Worm (Caenorhabditis elegans): ENCODE data around the gene imp-3.

imp-3 gene

DNA sequence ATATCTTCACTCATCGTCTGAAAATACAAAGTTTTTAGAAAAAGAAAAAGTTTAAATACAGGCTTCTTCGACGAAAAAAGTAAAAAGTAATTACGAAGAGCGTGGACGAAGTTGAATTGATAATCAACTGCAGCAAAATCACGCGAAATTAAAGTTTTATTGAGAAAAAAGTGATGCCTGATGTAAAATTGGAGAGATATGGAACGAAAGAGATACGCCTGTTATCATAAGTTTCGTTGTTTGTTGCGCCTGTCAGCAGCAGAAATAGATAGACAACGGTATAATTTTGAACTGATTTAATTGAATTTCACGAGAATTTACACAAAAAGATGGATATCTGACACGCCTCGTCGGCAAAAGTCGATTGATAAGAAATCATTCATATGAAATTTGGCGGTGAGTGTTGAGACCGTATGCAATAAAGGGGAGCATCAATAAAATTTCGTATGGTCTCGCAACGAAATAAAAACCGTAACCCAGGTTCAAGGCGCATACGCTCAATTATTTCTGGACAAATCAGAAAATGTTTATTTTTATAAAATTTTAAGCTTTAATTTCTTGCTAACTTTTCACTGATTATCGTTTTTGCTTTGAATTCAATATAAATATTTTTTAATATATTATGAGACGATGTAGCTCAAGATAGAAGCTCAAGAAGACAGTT is 40.0 kb upstream of the imp-3 start, which contains the start of gene C06A6.4 (continued):
- TF ChIP-seq K11D2.4 (GFP tag; IDR thresholded peaks at IDR 0.05): no peak
- peak; percentile 42; the same call in 1 of the 2 replicates for TF ChIP-seq pbrm-1 (GFP tag; IDR thresholded peaks at IDR 0.05)
- TF ChIP-seq nhr-90 (tag; optimal IDR thresholded peaks at IDR 0.05): no peak
- no peak for TF ChIP-seq die-1 (tag; optimal IDR thresholded peaks at IDR 0.05)
- peak; percentile 7 for TF ChIP-seq snpc-1.1 (tag; optimal IDR thresholded peaks at IDR 0.05; ENCODE audit: insufficient read depth)
- no peak for TF ChIP-seq egl-18 (GFP tag; IDR thresholded peaks at IDR 0.05)
- TF ChIP-seq dpl-1 (GFP tag; optimal IDR thresholded peaks at IDR 0.05): peak; percentile 45
- peak; percentile 79; the same call in 1 of the 2 replicates for TF ChIP-seq madf-8 (GFP tag; conservative IDR thresholded peaks at IDR 0.05)
- no peak for TF ChIP-seq F10E7.11 (tag; optimal IDR thresholded peaks at IDR 0.05)
- TF ChIP-seq madf-6 (GFP tag; IDR thresholded peaks at IDR 0.05): peak; percentile 92
- no peak for TF ChIP-seq lin-35 (GFP tag; optimal IDR thresholded peaks at IDR 0.05)
- no peak for TF ChIP-seq ceh-27 (GFP tag; optimal IDR thresholded peaks at IDR 0.05)
- no peak for TF ChIP-seq mel-28 (tag; optimal IDR thresholded peaks at IDR 0.05; ENCODE audit: borderline replicate concordance)
- TF ChIP-seq lin-54 (GFP tag; optimal IDR thresholded peaks at IDR 0.05): peak; percentile 22
- peak; percentile 80 for TF ChIP-seq efl-1 (GFP tag; optimal IDR thresholded peaks at IDR 0.05)
- peak; percentile 52 for TF ChIP-seq F49E8.2 (tag; optimal IDR thresholded peaks at IDR 0.05; ENCODE audit: insufficient read depth)
- peak; percentile 6 for TF ChIP-seq him-1 (tag; optimal IDR thresholded peaks at IDR 0.05)
- TF ChIP-seq ceh-91 (GFP tag; IDR thresholded peaks at IDR 0.05): peak; percentile 64
- no peak for TF ChIP-seq fkh-3 (tag; optimal IDR thresholded peaks at IDR 0.05)
- no peak for TF ChIP-seq snpc-4 (GFP tag; optimal IDR thresholded peaks at IDR 0.05)
- TF ChIP-seq snpc-4 (tag; optimal IDR thresholded peaks at IDR 0.05): peak in 2 of 4 experiments; percentile 10 to 36

DNA sequence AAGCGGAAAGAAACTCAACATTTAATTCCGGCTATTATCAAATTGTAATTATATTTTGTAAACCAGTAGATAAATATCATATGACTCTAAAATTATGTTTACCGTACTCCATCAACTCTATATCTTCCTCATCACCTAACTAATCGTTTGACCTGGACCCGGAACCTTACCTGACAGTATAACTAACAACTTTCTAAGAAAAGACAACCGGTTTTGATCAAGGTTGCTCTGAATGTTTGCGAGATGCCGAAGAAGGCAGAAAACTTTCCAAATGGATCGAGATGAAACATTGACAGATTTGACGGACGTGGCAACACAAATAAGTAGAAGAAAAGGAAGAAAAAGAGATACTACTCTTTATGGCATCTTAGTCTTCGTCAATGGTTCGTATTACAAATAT is 35.2 kb upstream of the imp-3 start:
- no peak for TF ChIP-seq let-526 (GFP tag; IDR thresholded peaks at IDR 0.05)
- TF ChIP-seq F22D6.2 (tag; optimal IDR thresholded peaks at IDR 0.05): no peak
- no peak for TF ChIP-seq efl-1 (GFP tag; optimal IDR thresholded peaks at IDR 0.05)
- TF ChIP-seq Y53G8AR.9 (GFP tag; conservative IDR thresholded peaks at IDR 0.05): no peak
- TF ChIP-seq ztf-26 (tag; optimal IDR thresholded peaks at IDR 0.05): no peak
- TF ChIP-seq attf-3 (GFP tag; conservative IDR thresholded peaks at IDR 0.05): no peak
- no peak for TF ChIP-seq xnd-1 (tag; optimal IDR thresholded peaks at IDR 0.05)
- no peak for TF ChIP-seq ztf-18 (tag; optimal IDR thresholded peaks at IDR 0.05)
- TF ChIP-seq lin-26 (GFP tag; IDR thresholded peaks at IDR 0.05): no peak
- no peak for TF ChIP-seq snpc-1.3 (tag; optimal IDR thresholded peaks at IDR 0.05; ENCODE audit: insufficient read depth)
- TF ChIP-seq rcor-1 (GFP tag; IDR thresholded peaks at IDR 0.05): no peak
- TF ChIP-seq F37B4.10 (GFP tag; IDR thresholded peaks at IDR 0.05): no peak
- no peak for TF ChIP-seq nhr-179 (tag; optimal IDR thresholded peaks at IDR 0.05)
- no peak for TF ChIP-seq madf-6 (GFP tag; IDR thresholded peaks at IDR 0.05)
- TF ChIP-seq bed-1 (GFP tag; IDR thresholded peaks at IDR 0.05): no peak
- TF ChIP-seq aptf-2 (GFP tag; conservative IDR thresholded peaks at IDR 0.05): no peak
- TF ChIP-seq hrde-1 (tag; optimal IDR thresholded peaks at IDR 0.05; ENCODE audit: borderline replicate concordance): no peak
- TF ChIP-seq egl-44 (GFP tag; IDR thresholded peaks at IDR 0.05): no peak
- no peak for TF ChIP-seq rpc-1 (optimal IDR thresholded peaks at IDR 0.05)
- TF ChIP-seq rpc-1 (tag; optimal IDR thresholded peaks at IDR 0.05): no peak
